Fruit fly (Drosophila melanogaster) whole organism, embryonic: ENCODE measurements around the gene Cat.

Source experiments
- Antp ChIP-seq: fragments of 200-800 bp; sonication (Bioruptor generic); optimal IDR thresholded peaks from 3 replicates; lab custom pipeline; 2016; ENCODE audit warnings: missing biosample characterization, missing genetic modification characterization
- B-H1 ChIP-seq: fragments of 200-800 bp; sonication (Bioruptor generic); IDR thresholded peaks from 3 replicates; pipeline ENCODE4 v1.3.6; 2022; ENCODE audit warnings: missing biosample characterization, missing genetic modification characterization
- Bgb ChIP-seq: fragments of 200-800 bp; sonication (Bioruptor generic); IDR thresholded peaks from 2 replicates; pipeline ENCODE4 v1.3.6; 2022; ENCODE audit warnings: missing biosample characterization, missing genetic modification characterization; ENCODE audit not compliant: partially characterized antibody
- CG10209 ChIP-seq: fragments of 200-800 bp; sonication (Bioruptor generic); optimal IDR thresholded peaks from 3 replicates; lab custom pipeline; 2017; ENCODE audit warnings: missing biosample characterization, mild to moderate bottlenecking, missing genetic modification characterization, missing genetic modification reagents
- CG10267 ChIP-seq: fragments of 200-800 bp; sonication (Bioruptor generic); optimal IDR thresholded peaks from 2 replicates; lab custom pipeline; 2018; ENCODE audit warnings: missing biosample characterization, mild to moderate bottlenecking, missing genetic modification characterization, moderate library complexity
- CG10565 ChIP-seq: fragments of 200-800 bp; sonication (Bioruptor generic); optimal IDR thresholded peaks from 3 replicates; lab custom pipeline; 2016; ENCODE audit warnings: missing biosample characterization, mild to moderate bottlenecking, missing genetic modification characterization
- CG12104 ChIP-seq: fragments of 200-800 bp; sonication (Bioruptor generic); optimal IDR thresholded peaks from 3 replicates; lab custom pipeline; 2016; ENCODE audit warnings: missing biosample characterization, missing genetic modification characterization
- CG14965 ChIP-seq: fragments of 200-800 bp; sonication (Bioruptor generic); optimal IDR thresholded peaks from 2 replicates; lab custom pipeline; 2016; ENCODE audit warnings: missing biosample characterization, missing genetic modification characterization, borderline replicate concordance
- CG15269 ChIP-seq: fragments of 200-800 bp; sonication (Bioruptor generic); optimal IDR thresholded peaks from 2 replicates; lab custom pipeline; 2018; ENCODE audit warnings: missing biosample characterization, mild to moderate bottlenecking, missing genetic modification characterization, moderate library complexity
- CG15696 ChIP-seq: fragments of 200-800 bp; sonication (Bioruptor generic); optimal IDR thresholded peaks from 2 replicates; lab custom pipeline; 2019; ENCODE audit warnings: missing biosample characterization, mild to moderate bottlenecking, missing genetic modification characterization, moderate library complexity
- CG1603 ChIP-seq: fragments of 200-800 bp; sonication (Bioruptor generic); optimal IDR thresholded peaks from 2 replicates; lab custom pipeline; 2019; ENCODE audit warnings: missing biosample characterization, mild to moderate bottlenecking, missing genetic modification characterization, moderate library complexity
- CG1792 ChIP-seq: fragments of 200-800 bp; sonication (Bioruptor generic); optimal IDR thresholded peaks from 2 replicates; lab custom pipeline; 2016; ENCODE audit warnings: missing biosample characterization, missing genetic modification characterization
- CG1832 ChIP-seq: fragments of 200-800 bp; sonication (Bioruptor generic); optimal IDR thresholded peaks from 2 replicates; lab custom pipeline; 2017; ENCODE audit warnings: missing biosample characterization, mild to moderate bottlenecking, missing genetic modification characterization, inconsistent platforms
- CG18599 ChIP-seq: fragments of 200-800 bp; sonication (Bioruptor generic); optimal IDR thresholded peaks from 3 replicates; lab custom pipeline; 2017; ENCODE audit warnings: missing biosample characterization, missing genetic modification characterization, mild to moderate bottlenecking, moderate library complexity, missing genetic modification reagents
- CG31365 ChIP-seq: fragments of 200-800 bp; sonication (Bioruptor generic); optimal IDR thresholded peaks from 2 replicates; lab custom pipeline; 2018; ENCODE audit warnings: missing biosample characterization, mild to moderate bottlenecking, missing genetic modification characterization
- CG3407 ChIP-seq: fragments of 200-800 bp; sonication (Bioruptor generic); optimal IDR thresholded peaks from 2 replicates; lab custom pipeline; 2018; ENCODE audit warnings: missing biosample characterization, mild to moderate bottlenecking, missing genetic modification characterization
- CG4328 ChIP-seq: fragments of 200-800 bp; sonication (Bioruptor generic); optimal IDR thresholded peaks from 3 replicates; lab custom pipeline; 2017; ENCODE audit warnings: missing biosample characterization, missing genetic modification reagents, missing genetic modification characterization
- CG5180 ChIP-seq: fragments of 200-800 bp; sonication (Bioruptor generic); optimal IDR thresholded peaks from 3 replicates; lab custom pipeline; 2017; ENCODE audit warnings: missing biosample characterization, missing genetic modification characterization, mild to moderate bottlenecking, moderate library complexity, missing genetic modification reagents
- CG6272 ChIP-seq: fragments of 200-800 bp; sonication (Bioruptor generic); IDR thresholded peaks from 2 replicates; pipeline ENCODE4 v1.3.6; 2022; ENCODE audit warnings: missing biosample characterization, missing genetic modification characterization
- CG6683 ChIP-seq: fragments of 200-800 bp; sonication (Bioruptor generic); optimal IDR thresholded peaks from 2 replicates; lab custom pipeline; 2017; ENCODE audit warnings: missing biosample characterization, mild to moderate bottlenecking, missing genetic modification characterization, missing genetic modification reagents
- CG6689 ChIP-seq: fragments of 200-800 bp; sonication (Bioruptor generic); IDR thresholded peaks from 2 replicates; pipeline ENCODE4 v1.3.6; 2022; ENCODE audit warnings: missing biosample characterization, missing genetic modification characterization
- CG6791 ChIP-seq: fragments of 200-800 bp; sonication (Bioruptor generic); IDR thresholded peaks from 3 replicates; pipeline ENCODE4 v1.3.6; 2022; ENCODE audit warnings: missing biosample characterization, missing genetic modification characterization; ENCODE audit not compliant: partially characterized antibody
- CG9727 ChIP-seq: fragments of 200-800 bp; sonication (Bioruptor generic); optimal IDR thresholded peaks from 3 replicates; lab custom pipeline; 2017; ENCODE audit warnings: missing biosample characterization, mild to moderate bottlenecking, missing genetic modification characterization
- CG9932 ChIP-seq: fragments of 200-800 bp; sonication (Bioruptor generic); IDR thresholded peaks from 2 replicates; pipeline ENCODE4 v1.3.6; 2022; ENCODE audit warnings: missing biosample characterization, missing genetic modification characterization
- CTCF ChIP-seq: fragments of 200-800 bp; sonication (Bioruptor generic); optimal IDR thresholded peaks from 2 replicates; lab custom pipeline; 2017; ENCODE audit warnings: missing biosample characterization, mild to moderate bottlenecking, missing genetic modification characterization, moderate library complexity
- Dip3 ChIP-seq: fragments of 200-800 bp; sonication (Bioruptor generic); optimal IDR thresholded peaks from 3 replicates; lab custom pipeline; 2016; ENCODE audit warnings: missing biosample characterization, missing genetic modification characterization
- Dp ChIP-seq: fragments of 200-800 bp; sonication (Bioruptor generic); optimal IDR thresholded peaks from 2 replicates; lab custom pipeline; 2018; ENCODE audit warnings: missing biosample characterization, mild to moderate bottlenecking, missing genetic modification characterization, moderate library complexity
- ERR ChIP-seq: fragments of 200-800 bp; sonication (Bioruptor generic); optimal IDR thresholded peaks from 2 replicates; lab custom pipeline; 2016; ENCODE audit warnings: missing biosample characterization, missing genetic modification characterization
- Ets97D ChIP-seq: fragments of 200-800 bp; sonication (Bioruptor generic); optimal IDR thresholded peaks from 3 replicates; lab custom pipeline; 2016; ENCODE audit warnings: missing biosample characterization, missing genetic modification characterization
- H15 ChIP-seq: fragments of 200-800 bp; sonication (Bioruptor generic); IDR thresholded peaks from 3 replicates; pipeline ENCODE4 v1.3.6; 2022; ENCODE audit warnings: missing biosample characterization, missing genetic modification characterization
- Hand ChIP-seq: fragments of 200-800 bp; sonication (Bioruptor generic); optimal IDR thresholded peaks from 2 replicates; lab custom pipeline; 2017; ENCODE audit warnings: mild to moderate bottlenecking, missing biosample characterization, missing genetic modification reagents, missing genetic modification characterization
- Kr ChIP-seq: fragments of 200-800 bp; sonication (Bioruptor generic); optimal IDR thresholded peaks from 2 replicates; lab custom pipeline; 2017; ENCODE audit warnings: missing biosample characterization, mild to moderate bottlenecking, missing genetic modification characterization
- Myb ChIP-seq: fragments of 200-800 bp; sonication (Bioruptor generic); optimal IDR thresholded peaks from 2 replicates; lab custom pipeline; 2016; ENCODE audit warnings: missing biosample characterization, missing genetic modification characterization
- Nf-YA ChIP-seq: fragments of 200-800 bp; sonication (Bioruptor generic); IDR thresholded peaks from 2 replicates; pipeline ENCODE4 v1.3.6; 2022; ENCODE audit warnings: missing biosample characterization, missing genetic modification characterization
- Opbp ChIP-seq: fragments of 200-800 bp; sonication (Bioruptor generic); IDR thresholded peaks from 3 replicates; pipeline ENCODE4 v1.3.6; 2022; ENCODE audit warnings: missing biosample characterization, missing genetic modification characterization; ENCODE audit not compliant: partially characterized antibody
- Scr ChIP-seq: fragments of 200-800 bp; sonication (Bioruptor generic); IDR thresholded peaks from 2 replicates; pipeline ENCODE4 v1.3.6; 2022; ENCODE audit warnings: missing biosample characterization, missing genetic modification characterization; ENCODE audit not compliant: partially characterized antibody
- Spps ChIP-seq: fragments of 200-800 bp; sonication (Bioruptor generic); optimal IDR thresholded peaks from 2 replicates; lab custom pipeline; 2018; ENCODE audit warnings: missing biosample characterization, mild to moderate bottlenecking, missing genetic modification characterization
- br ChIP-seq: fragments of >200 bp; optimal IDR thresholded peaks from 2 replicates; lab custom pipeline; 2017
- btn ChIP-seq: fragments of 200-800 bp; sonication (Bioruptor generic); optimal IDR thresholded peaks from 2 replicates; lab custom pipeline; 2016; ENCODE audit warnings: missing biosample characterization, missing genetic modification characterization
- cad ChIP-seq: fragments of >200 bp; optimal IDR thresholded peaks from 2 replicates; lab custom pipeline; 2017; ENCODE audit warnings: missing biosample characterization, missing genetic modification characterization
- cg ChIP-seq: fragments of 200-800 bp; sonication (Bioruptor generic); optimal IDR thresholded peaks from 3 replicates; lab custom pipeline; 2019; ENCODE audit warnings: missing biosample characterization, mild to moderate bottlenecking, missing genetic modification characterization, moderate library complexity
- cwo ChIP-seq: fragments of 200-800 bp; sonication (Bioruptor generic); optimal IDR thresholded peaks from 3 replicates; lab custom pipeline; 2017; ENCODE audit warnings: missing biosample characterization, missing genetic modification characterization, mild to moderate bottlenecking, moderate library complexity, missing genetic modification reagents
- gcm ChIP-seq: fragments of 200-800 bp; sonication (Bioruptor generic); optimal IDR thresholded peaks from 2 replicates; lab custom pipeline; 2019; ENCODE audit warnings: missing biosample characterization, mild to moderate bottlenecking, missing genetic modification characterization, moderate library complexity
- hth ChIP-seq: fragments of >200 bp; optimal IDR thresholded peaks from 2 replicates; lab custom pipeline; 2017; ENCODE audit warnings: inconsistent platforms
- lab ChIP-seq: fragments of 200-800 bp; sonication (Bioruptor generic); optimal IDR thresholded peaks from 3 replicates; lab custom pipeline; 2017; ENCODE audit warnings: missing biosample characterization, missing genetic modification characterization, mild to moderate bottlenecking, moderate library complexity, missing genetic modification reagents
- luna ChIP-seq: fragments of 200-800 bp; sonication (Bioruptor generic); optimal IDR thresholded peaks from 2 replicates; lab custom pipeline; 2016; ENCODE audit warnings: missing biosample characterization, missing genetic modification characterization
- nom ChIP-seq: fragments of 200-800 bp; sonication (Bioruptor generic); optimal IDR thresholded peaks from 2 replicates; lab custom pipeline; 2017; ENCODE audit warnings: missing biosample characterization, missing genetic modification characterization, mild to moderate bottlenecking, moderate library complexity, missing genetic modification reagents
- sim ChIP-seq: fragments of 200-800 bp; sonication (Bioruptor generic); IDR thresholded peaks from 2 replicates; pipeline ENCODE4 v1.3.6; 2022; ENCODE audit warnings: missing biosample characterization, missing genetic modification characterization
- slbo ChIP-seq: fragments of 200-800 bp; sonication (Bioruptor generic); IDR thresholded peaks from 2 replicates; pipeline ENCODE4 v1.3.6; 2022; ENCODE audit warnings: missing biosample characterization, missing genetic modification characterization
- sob ChIP-seq: fragments of 200-800 bp; sonication (Bioruptor generic); IDR thresholded peaks from 2 replicates; pipeline ENCODE4 v1.3.6; 2022; ENCODE audit warnings: missing biosample characterization, missing genetic modification characterization
- trh ChIP-seq: fragments of 200-800 bp; sonication (Bioruptor generic); optimal IDR thresholded peaks from 2 replicates; lab custom pipeline; 2016; ENCODE audit warnings: missing biosample characterization, missing genetic modification characterization

The Cat gene

DNA sequence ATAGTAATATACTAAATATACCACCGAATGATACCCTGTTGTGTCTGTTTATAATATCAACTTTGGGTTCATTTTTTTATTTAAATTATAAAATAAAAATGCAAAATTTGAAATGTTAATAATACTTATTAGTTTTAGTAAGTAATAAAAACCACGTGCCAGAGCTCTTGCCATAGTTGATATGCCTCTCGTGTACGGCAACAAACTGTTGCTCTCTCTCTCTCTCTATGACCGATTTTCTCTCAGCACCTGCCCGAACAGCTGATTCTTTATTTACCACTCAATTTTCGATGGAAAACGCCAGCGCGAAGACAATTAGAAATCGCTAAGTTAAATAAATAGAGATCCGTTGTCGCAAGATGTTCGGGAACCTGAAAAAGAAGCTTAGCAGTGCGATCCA lies 45.1 kb downstream of the Cat start, which contains the start of gene Dysb (continued):
- TF ChIP-seq CG10209 (peak; percentile 88), CG31365 (peak; percentile 60), lab (GFP tag; lab: Kevin White, UChicago) (peak; percentile 95), nom (GFP tag; lab: Kevin White, UChicago) (peak; percentile 87), sob (GFP tag; lab: Robert Waterston, UW) (peak; percentile 91), CG9932 (GFP tag; lab: Robert Waterston, UW) (peak; percentile 92), cg (GFP tag; lab: Kevin White, UChicago) (no peak), CG4328 (peak; percentile 82), CG15696 (tag; lab: Kevin White, UChicago) (peak; percentile 67), hth (lab: Kevin White, UChicago) (no peak), slbo (GFP tag; lab: Robert Waterston, UW) (peak; percentile 95), H15 (peak; percentile 90), cad (GFP tag; lab: Kevin White, UChicago) (no peak), Dip3 (GFP tag; lab: Kevin White, UChicago) (peak; percentile 39), Nf-YA (GFP tag; lab: Robert Waterston, UW) (peak; percentile 54; the same call in 1 of the 2 replicates), Antp (GFP tag; lab: Kevin White, UChicago) (peak; percentile 48), cwo (GFP tag; lab: Kevin White, UChicago) (peak; percentile 85), luna (GFP tag; lab: Kevin White, UChicago) (peak; percentile 22), Opbp (no peak), trh (GFP tag; lab: Kevin White, UChicago) (peak; percentile 17), CG10565 (GFP tag; lab: Kevin White, UChicago) (no peak), CG9727 (GFP tag; lab: Kevin White, UChicago) (peak; percentile 88), Dp (GFP tag; lab: Kevin White, UChicago) (peak; percentile 12), Hand (GFP tag; lab: Kevin White, UChicago) (peak; percentile 81), br (lab: Kevin White, UChicago) (no peak), Kr (GFP tag; lab: Kevin White, UChicago) (no peak), sim (peak; percentile 72), CG14965 (GFP tag; lab: Kevin White, UChicago) (no peak), btn (GFP tag; lab: Kevin White, UChicago) (no peak), CG18599 (GFP tag; lab: Kevin White, UChicago) (peak; percentile 91), Myb (GFP tag; lab: Kevin White, UChicago) (peak; percentile 4), CG3407 (peak; percentile 75), CG1832 (no peak), CG6683 (GFP tag; lab: Kevin White, UChicago) (peak; percentile 73), Scr (GFP tag; lab: Robert Waterston, UW) (no peak), CG5180 (GFP tag; lab: Kevin White, UChicago) (peak; percentile 74), CG12104 (GFP tag; lab: Kevin White, UChicago) (peak; percentile 44), CG6791 (no peak), CG15269 (tag; lab: Kevin White, UChicago) (peak; percentile 94), CG6689 (peak; percentile 86), CTCF (GFP tag; lab: Kevin White, UChicago) (peak; percentile 22), CG1603 (peak; percentile 61), ERR (GFP tag; lab: Kevin White, UChicago) (no peak), Ets97D (peak; percentile 33), CG1792 (no peak), Bgb (GFP tag; lab: Robert Waterston, UW) (no peak), Spps (tag; lab: Kevin White, UChicago) (peak; percentile 68), CG10267 (tag; lab: Kevin White, UChicago) (peak; percentile 88), gcm (GFP tag; lab: Kevin White, UChicago) (peak; percentile 93), CG6272 (GFP tag; lab: Robert Waterston, UW) (peak; percentile 64; the same call in 1 of the 2 replicates), B-H1 (peak; percentile 87)
